Worm (Caenorhabditis elegans) whole organism, L4 larva: ENCODE data around the gene mai-1.
A peak's percentile ranks its signal among the peaks of the same experiment; 100 is the strongest.

Experiments
- F10B5.3 ChIP-seq: sonication (generic microtip); optimal IDR thresholded peaks from 2 replicates; lab custom pipeline; 2016; ENCODE audit warnings: mild to moderate bottlenecking, missing genetic modification characterization, missing compliant biosample characterization
- F37D6.2 ChIP-seq: sonication (generic microtip); optimal IDR thresholded peaks from 2 replicates; lab custom pipeline; 2016; ENCODE audit warnings: mild to moderate bottlenecking, missing genetic modification characterization, missing compliant biosample characterization
- F44E2.7 ChIP-seq: fragments of 200-800 bp; sonication (Bioruptor generic); IDR thresholded peaks from 2 replicates; pipeline ENCODE4 v2.1.2; 2022; ENCODE audit warnings: missing genetic modification characterization, missing compliant biosample characterization
- Y48G9A.11 ChIP-seq: fragments of 200-800 bp; sonication (Bioruptor generic); IDR thresholded peaks from 2 replicates; pipeline ENCODE4 v1.3.6; 2022; ENCODE audit warnings: missing genetic modification reagents, missing genetic modification characterization, missing compliant biosample characterization
- ZK337.2 ChIP-seq: fragments of 200-800 bp; sonication (Bioruptor generic); IDR thresholded peaks from 2 replicates; pipeline ENCODE4 v1.3.6; 2022; ENCODE audit warnings: missing genetic modification reagents, missing genetic modification characterization, missing compliant biosample characterization
- ZK546.5 ChIP-seq, 2 experiments: sonication (generic microtip); optimal IDR thresholded peaks; 2 replicates each; lab custom pipeline; 2017; ENCODE audit warnings: missing biosample characterization in 2 of 2, missing genetic modification characterization in 2 of 2
- aly-2 ChIP-seq: sonication (generic microtip); optimal IDR thresholded peaks from 2 replicates; lab custom pipeline; 2018; ENCODE audit warnings: missing biosample characterization, missing genetic modification characterization
- ama-1 ChIP-seq: fragments of 150-350 bp; optimal IDR thresholded peaks from 2 replicates; lab custom pipeline; 2014; ENCODE audit warnings: inconsistent platforms, mixed read lengths
- ceh-20 ChIP-seq: fragments of 200-800 bp; sonication (Bioruptor generic); IDR thresholded peaks from 2 replicates; pipeline ENCODE4 v1.3.6; 2022; ENCODE audit warnings: missing genetic modification reagents, missing genetic modification characterization, missing compliant biosample characterization
- ceh-82 ChIP-seq: sonication (generic microtip); optimal IDR thresholded peaks from 2 replicates; lab custom pipeline; 2017; ENCODE audit warnings: missing biosample characterization, missing genetic modification characterization
- ces-1 ChIP-seq: fragments of 150-350 bp; sonication (generic microtip); optimal IDR thresholded peaks from 4 replicates; lab custom pipeline; 2014; ENCODE audit warnings: missing biosample characterization, missing genetic modification reagents, missing genetic modification characterization
- daf-16 ChIP-seq, 3 experiments: sonication (generic microtip); optimal IDR thresholded peaks; 2 replicates each; lab custom pipeline; 2016 to 2017; ENCODE audit warnings: missing genetic modification characterization in 3 of 3, missing genetic modification reagents in 3 of 3, mild to moderate bottlenecking in 2 of 3, missing compliant biosample characterization in 2 of 3, missing biosample characterization in 1 of 3, moderate library complexity in 1 of 3
- dmd-6 ChIP-seq: fragments of 200-800 bp; sonication (Bioruptor generic); IDR thresholded peaks from 2 replicates; pipeline ENCODE4 v1.3.6; 2022; ENCODE audit warnings: missing genetic modification reagents, missing genetic modification characterization, missing compliant biosample characterization
- dmd-8 ChIP-seq: fragments of 200-800 bp; sonication (Bioruptor generic); IDR thresholded peaks from 2 replicates; pipeline ENCODE4 v1.3.6; 2022; ENCODE audit warnings: missing genetic modification characterization, missing compliant biosample characterization
- dve-1 ChIP-seq: sonication (generic microtip); optimal IDR thresholded peaks from 2 replicates; lab custom pipeline; 2017; ENCODE audit warnings: antibody characterized with exemption, mild to moderate bottlenecking, missing genetic modification characterization, missing compliant biosample characterization; ENCODE audit not compliant: insufficient read depth
- fkh-10 ChIP-seq: fragments of 150-350 bp; optimal IDR thresholded peaks from 2 replicates; lab custom pipeline; 2014; ENCODE audit warnings: missing biosample characterization, missing genetic modification reagents, missing genetic modification characterization
- hif-1 ChIP-seq, 2 experiments: sonication (generic microtip); optimal IDR thresholded peaks; 2 replicates each; lab custom pipeline; 2016 to 2017; ENCODE audit warnings: missing compliant biosample characterization in 2 of 2, missing genetic modification characterization in 2 of 2, missing genetic modification reagents in 2 of 2, missing genotype in 2 of 2, mild to moderate bottlenecking in 1 of 2
- hlh-11 ChIP-seq: fragments of 200-800 bp; sonication (Bioruptor generic); optimal IDR thresholded peaks from 2 replicates; lab custom pipeline; 2018; ENCODE audit warnings: mild to moderate bottlenecking, missing genetic modification characterization, missing compliant biosample characterization
- hlh-30 ChIP-seq: sonication (generic microtip); optimal IDR thresholded peaks from 2 replicates; lab custom pipeline; 2017; ENCODE audit warnings: antibody characterized with exemption, mild to moderate bottlenecking, missing genetic modification characterization, missing compliant biosample characterization; ENCODE audit not compliant: insufficient read depth
- lim-7 ChIP-seq: fragments of 200-800 bp; sonication (Bioruptor generic); IDR thresholded peaks from 2 replicates; pipeline ENCODE4 v1.3.6; 2022; ENCODE audit warnings: missing genetic modification characterization, missing compliant biosample characterization
- lin-13 ChIP-seq: fragments of 150-350 bp; optimal IDR thresholded peaks from 2 replicates; lab custom pipeline; 2014; ENCODE audit warnings: missing biosample characterization, missing genetic modification reagents, missing genetic modification characterization
- lsy-2 ChIP-seq, 2 experiments: fragments of 150-350 bp in 1 of 2; sonication (generic microtip) in 1 of 2; optimal IDR thresholded peaks; 2 replicates each; lab custom pipeline; 2014 to 2017; ENCODE audit warnings: missing biosample characterization in 2 of 2, missing genetic modification characterization in 2 of 2
- mdl-1 ChIP-seq, 2 experiments: fragments of 150-350 bp in 1 of 2; sonication (generic microtip) in 1 of 2; optimal IDR thresholded peaks; 2 replicates each; lab custom pipeline; 2014 to 2017; ENCODE audit warnings: missing biosample characterization in 2 of 2, missing genetic modification characterization in 2 of 2
- mdt-29 ChIP-seq: fragments of 200-800 bp; sonication (Bioruptor generic); IDR thresholded peaks from 2 replicates; pipeline ENCODE4 v1.3.6; 2022; ENCODE audit warnings: missing genetic modification reagents, missing genetic modification characterization, missing compliant biosample characterization
- mes-2 ChIP-seq: sonication (generic microtip); optimal IDR thresholded peaks from 2 replicates; lab custom pipeline; 2016; ENCODE audit warnings: missing genotype, mild to moderate bottlenecking, missing genetic modification characterization, missing compliant biosample characterization; ENCODE audit not compliant: poor library complexity, severe bottlenecking
- nhr-10 ChIP-seq: fragments of 150-350 bp; optimal IDR thresholded peaks from 2 replicates; lab custom pipeline; 2014; ENCODE audit warnings: missing biosample characterization, missing genetic modification characterization
- nhr-102 ChIP-seq: sonication (generic microtip); optimal IDR thresholded peaks from 2 replicates; lab custom pipeline; 2016; ENCODE audit warnings: mild to moderate bottlenecking, missing genetic modification characterization, moderate library complexity, missing compliant biosample characterization
- nhr-11 ChIP-seq: fragments of 150-350 bp; optimal IDR thresholded peaks from 2 replicates; lab custom pipeline; 2014; ENCODE audit warnings: missing biosample characterization, missing genetic modification characterization
- nhr-28 ChIP-seq: fragments of 150-350 bp; optimal IDR thresholded peaks from 2 replicates; lab custom pipeline; 2014; ENCODE audit warnings: missing biosample characterization, missing genetic modification characterization
- nhr-48 ChIP-seq: sonication (generic microtip); optimal IDR thresholded peaks from 2 replicates; lab custom pipeline; 2016; ENCODE audit warnings: mild to moderate bottlenecking, missing genetic modification characterization, missing compliant biosample characterization
- nhr-6 ChIP-seq: fragments of 150-350 bp; optimal IDR thresholded peaks from 2 replicates; lab custom pipeline; 2014; ENCODE audit warnings: missing biosample characterization, missing genetic modification characterization
- nhr-77 ChIP-seq: fragments of 150-350 bp; optimal IDR thresholded peaks from 2 replicates; lab custom pipeline; 2014; ENCODE audit warnings: missing biosample characterization, missing genetic modification characterization
- pha-4 ChIP-seq, 2 experiments: fragments of 150-350 bp in 1 of 2; fragments of 200-800 bp in 1 of 2; sonication (Bioruptor generic) in 1 of 2; IDR thresholded peaks in 1 of 2; optimal IDR thresholded peaks in 1 of 2; 2 replicates each; pipeline versions ENCODE4 v1.3.6 to Lab custom; 2014 to 2022; ENCODE audit warnings: missing genetic modification characterization in 2 of 2, missing genetic modification reagents in 2 of 2, missing biosample characterization in 1 of 2, missing compliant biosample characterization in 1 of 2
- pqm-1 ChIP-seq: sonication (generic microtip); optimal IDR thresholded peaks from 2 replicates; lab custom pipeline; 2017; ENCODE audit warnings: missing biosample characterization, missing genetic modification characterization
- rbr-2 ChIP-seq: sonication (generic microtip); optimal IDR thresholded peaks from 2 replicates; lab custom pipeline; 2016; ENCODE audit warnings: missing genotype, missing genetic modification characterization, missing compliant biosample characterization
- skn-1 ChIP-seq: fragments of 150-350 bp; optimal IDR thresholded peaks from 2 replicates; lab custom pipeline; 2014; ENCODE audit warnings: missing biosample characterization, missing genetic modification characterization
- tag-97 ChIP-seq: fragments of 200-800 bp; sonication (Bioruptor generic); IDR thresholded peaks from 2 replicates; pipeline ENCODE4 v1.3.6; 2022; ENCODE audit warnings: missing genetic modification characterization, missing compliant biosample characterization
- tra-1 ChIP-seq: fragments of 200-800 bp; sonication (Bioruptor generic); IDR thresholded peaks from 2 replicates; pipeline ENCODE4 v1.3.6; 2022; ENCODE audit warnings: missing genetic modification reagents, missing genetic modification characterization, missing compliant biosample characterization
- unc-130 ChIP-seq: sonication (generic microtip); optimal IDR thresholded peaks from 2 replicates; lab custom pipeline; 2016; ENCODE audit warnings: missing genetic modification reagents, missing genetic modification characterization, missing compliant biosample characterization
- unc-62 ChIP-seq, 3 experiments: fragments of 150-350 bp in 1 of 3; sonication (generic microtip); optimal IDR thresholded peaks in 2 of 3; peaks in 1 of 3; 1 replicate in 1 of 3; 2 replicates in 2 of 3; lab custom pipeline; 2014 to 2017; ENCODE audit warnings: missing biosample characterization in 3 of 3, missing genetic modification characterization in 3 of 3, missing genetic modification reagents in 3 of 3, missing genotype in 1 of 3

The mai-1 gene

ce11 chrX:3111066-3111465 lies 5.3 kb downstream of the mai-1 start:
- TF ChIP-seq ZK546.5 (tag; optimal IDR thresholded peaks at IDR 0.05; lab: Kevin White, UChicago), result no peak
- peak; percentile 83 for TF ChIP-seq hlh-30 (tag; lab: Kevin White, UChicago)
- peak; percentile 49 for TF ChIP-seq ces-1 (GFP tag; lab: Kevin White, UChicago)
- TF ChIP-seq mdl-1 (tag; optimal IDR thresholded peaks at IDR 0.05; lab: Kevin White, UChicago), result peak in 1 of 2 experiments; percentile 64
- TF ChIP-seq fkh-10 (GFP tag; lab: Kevin White, UChicago), result peak; percentile 79
- TF ChIP-seq lsy-2 (tag; optimal IDR thresholded peaks at IDR 0.05; lab: Kevin White, UChicago), result peak; percentile 27 to 36
- TF ChIP-seq rbr-2 (tag; lab: Kevin White, UChicago), result peak; percentile 6
- TF ChIP-seq ceh-20 (GFP tag; lab: Robert Waterston, UW), result 0 out of 2 replicates have a peak, but pooled peaks have one; percentile 36
- no peak for TF ChIP-seq F44E2.7 (GFP tag; lab: Robert Waterston, UW)
- peak; percentile 15; the same call in 1 of the 2 replicates for TF ChIP-seq mdt-29 (GFP tag; lab: Robert Waterston, UW)
- TF ChIP-seq hif-1 (tag; optimal IDR thresholded peaks at IDR 0.05; lab: Kevin White, UChicago), result peak in 1 of 2 experiments; percentile 66
- no peak for TF ChIP-seq lim-7 (GFP tag; lab: Robert Waterston, UW)
- 0 out of 2 replicates have a peak, but pooled peaks have one; percentile 15 for TF ChIP-seq ZK337.2 (GFP tag; lab: Robert Waterston, UW)
- peak; percentile 19 for TF ChIP-seq hlh-11
- TF ChIP-seq nhr-102 (tag; lab: Kevin White, UChicago), result no peak
- TF ChIP-seq mes-2 (tag; lab: Kevin White, UChicago), result peak; percentile 19
- TF ChIP-seq lin-13 (GFP tag; lab: Kevin White, UChicago), result peak; percentile 3
- peak in 1 of 2 experiments; percentile 76 for TF ChIP-seq unc-62 (GFP tag; optimal IDR thresholded peaks at IDR 0.05 in 1 of 2; lab: Kevin White, UChicago)
- no peak for TF ChIP-seq unc-62 (tag; optimal IDR thresholded peaks at IDR 0.05; lab: Kevin White, UChicago)

- TF ChIP-seq hlh-11, result peak; percentile 9
- TF ChIP-seq mes-2 (tag; lab: Kevin White, UChicago), result peak; percentile 26
- peak; percentile 30 for TF ChIP-seq nhr-77 (tag; lab: Kevin White, UChicago)
- no peak for TF ChIP-seq nhr-6 (tag; lab: Kevin White, UChicago)
- TF ChIP-seq dve-1, result peak; percentile 18
- TF ChIP-seq dmd-6 (GFP tag; lab: Robert Waterston, UW), result peak; percentile 37; the same call in 1 of the 2 replicates
- no peak for TF ChIP-seq daf-16 (GFP tag; optimal IDR thresholded peaks at IDR 0.05; lab: Kevin White, UChicago)
- peak; percentile 61 for TF ChIP-seq daf-16 (tag; optimal IDR thresholded peaks at IDR 0.05; lab: Kevin White, UChicago)
- TF ChIP-seq pqm-1, result peak; percentile 91
- TF ChIP-seq Y48G9A.11 (GFP tag; lab: Robert Waterston, UW), result no peak
- TF ChIP-seq nhr-28, result peak; percentile 46
- no peak for TF ChIP-seq F10B5.3 (tag; lab: Kevin White, UChicago)
- TF ChIP-seq mdt-29 (GFP tag; lab: Robert Waterston, UW), result no peak
- TF ChIP-seq, all 104 proteins: peak for 8
Measured at ce11 chrX:3110576-3110975, 5.8 kb downstream of the mai-1 start, which contains the start of gene gpcp-1. Gene gpcp-1, minus strand, starts transcription at chrX:3110628.

ce11 chrX:3108603-3109002 lies 7.8 kb downstream of the mai-1 start:
- TF ChIP-seq pha-4 (GFP tag; IDR thresholded peaks at IDR 0.05; lab: Robert Waterston, UW) (no peak), pha-4 (tag; optimal IDR thresholded peaks at IDR 0.05; lab: Kevin White, UChicago) (no peak), mdl-1 (tag; optimal IDR thresholded peaks at IDR 0.05; lab: Kevin White, UChicago) (peak; percentile 3 to 47), unc-62 (GFP tag; optimal IDR thresholded peaks at IDR 0.05 in 1 of 2; lab: Kevin White, UChicago) (peak in 1 of 2 experiments; percentile 94), unc-62 (tag; optimal IDR thresholded peaks at IDR 0.05; lab: Kevin White, UChicago) (no peak), ama-1 (no peak), ceh-82 (tag; lab: Kevin White, UChicago) (no peak), dve-1 (no peak), nhr-48 (tag; lab: Kevin White, UChicago) (no peak), nhr-10 (tag; lab: Kevin White, UChicago) (no peak), nhr-11 (tag; lab: Kevin White, UChicago) (peak; percentile 65), aly-2 (tag; lab: Kevin White, UChicago) (no peak), skn-1 (tag; lab: Kevin White, UChicago) (no peak), lin-13 (GFP tag; lab: Kevin White, UChicago) (no peak), hif-1 (tag; optimal IDR thresholded peaks at IDR 0.05; lab: Kevin White, UChicago) (peak in 1 of 2 experiments; percentile 74), hlh-30 (tag; lab: Kevin White, UChicago) (peak; percentile 51), tra-1 (GFP tag; lab: Robert Waterston, UW) (0 out of 2 replicates have a peak, but pooled peaks have one; percentile 19), mdt-29 (GFP tag; lab: Robert Waterston, UW) (peak; percentile 25; the same call in 1 of the 2 replicates), tag-97 (no peak), dmd-6 (GFP tag; lab: Robert Waterston, UW) (peak; percentile 31; the same call in 1 of the 2 replicates), daf-16 (GFP tag; optimal IDR thresholded peaks at IDR 0.05; lab: Kevin White, UChicago) (peak in 1 of 2 experiments; percentile 98), daf-16 (tag; optimal IDR thresholded peaks at IDR 0.05; lab: Kevin White, UChicago) (no peak), dmd-8 (GFP tag; lab: Robert Waterston, UW) (no peak), pqm-1 (no peak), F37D6.2 (tag; lab: Kevin White, UChicago) (no peak), hlh-11 (peak; percentile 56), unc-130 (GFP tag; lab: Kevin White, UChicago) (no peak)
